Fruit fly (Drosophila melanogaster): ENCODE results near the gene edin.

The edin gene

dm6 chr3L:17529511-17530194 is 35.0 kb downstream of the edin start, which contains the start of the genes Edc3 and Nedd4:
Gene Edc3, minus strand, starts transcription at chr3L:17529861.
Gene Nedd4, plus strand, starts transcription at chr3L:17530081.
- TF ChIP-seq Pif1B (GFP tag; optimal IDR thresholded peaks at IDR 0.05) (no peak), CG13204 (GFP tag; optimal IDR thresholded peaks at IDR 0.05) (no peak), fd96Ca (GFP tag; IDR thresholded peaks at IDR 0.05) (no peak), D1 (tag; optimal IDR thresholded peaks at IDR 0.05) (no peak), CG8159 (tag; optimal IDR thresholded peaks at IDR 0.05) (no peak), CG4496 (GFP tag; IDR thresholded peaks at IDR 0.05) (no peak), CG9948 (tag; optimal IDR thresholded peaks at IDR 0.05) (no peak), EcR (GFP tag; optimal IDR thresholded peaks at IDR 0.05) (no peak), CG12605 (GFP tag; IDR thresholded peaks at IDR 0.05) (no peak), Pif1A (GFP tag; optimal IDR thresholded peaks at IDR 0.05) (no peak), CG32121 (GFP tag; IDR thresholded peaks at IDR 0.05) (no peak), CG15710 (tag; optimal IDR thresholded peaks at IDR 0.05) (no peak)

- TF ChIP-seq EcR (GFP tag; optimal IDR thresholded peaks at IDR 0.05), result peak; percentile 16
- peak; percentile 72 for TF ChIP-seq CG13204 (GFP tag; optimal IDR thresholded peaks at IDR 0.05)
- TF ChIP-seq CG8301 (tag; optimal IDR thresholded peaks at IDR 0.05), result no peak
These were observed 35.9 kb downstream of the edin start for dm6 chr3L:17530471-17531149.

dm6 chr3L:17531397-17531796 is 36.7 kb downstream of the edin start:
- no peak for TF ChIP-seq CG14655 (GFP tag; optimal IDR thresholded peaks at IDR 0.05)
- no peak for TF ChIP-seq D1 (tag; optimal IDR thresholded peaks at IDR 0.05)
- TF ChIP-seq CG12605 (GFP tag; IDR thresholded peaks at IDR 0.05), result no peak
- TF ChIP-seq gl (tag; optimal IDR thresholded peaks at IDR 0.05), result no peak
- no peak for TF ChIP-seq EcR (GFP tag; optimal IDR thresholded peaks at IDR 0.05)
- TF ChIP-seq Pif1A (GFP tag; optimal IDR thresholded peaks at IDR 0.05), result no peak

- TF ChIP-seq Pif1B (GFP tag; optimal IDR thresholded peaks at IDR 0.05), result no peak
- no peak for TF ChIP-seq fd96Ca (GFP tag; IDR thresholded peaks at IDR 0.05)
- TF ChIP-seq CG9948 (tag; optimal IDR thresholded peaks at IDR 0.05), result no peak
- no peak for TF ChIP-seq CG12605 (GFP tag; IDR thresholded peaks at IDR 0.05)
- TF ChIP-seq rn (GFP tag; IDR thresholded peaks at IDR 0.05), result no peak
- no peak for TF ChIP-seq Ets98B (GFP tag; IDR thresholded peaks at IDR 0.05)
- no peak for TF ChIP-seq D1 (tag; optimal IDR thresholded peaks at IDR 0.05)
- no peak for TF ChIP-seq CG8301 (tag; optimal IDR thresholded peaks at IDR 0.05)
- TF ChIP-seq CG13204 (GFP tag; optimal IDR thresholded peaks at IDR 0.05), result no peak
- no peak for TF ChIP-seq gl (tag; optimal IDR thresholded peaks at IDR 0.05)
- TF ChIP-seq CG4496 (GFP tag; IDR thresholded peaks at IDR 0.05), result no peak
- TF ChIP-seq CG14655 (GFP tag; optimal IDR thresholded peaks at IDR 0.05), result no peak
These were observed 37.5 kb downstream of the edin start for dm6 chr3L:17532197-17532596.

- peak; percentile 23 for TF ChIP-seq CG9948 (tag; optimal IDR thresholded peaks at IDR 0.05)
- no peak; the same call in 1 of the 3 replicates for TF ChIP-seq fd96Ca (GFP tag; IDR thresholded peaks at IDR 0.05)
- no peak; the same call in 1 of the 2 replicates for TF ChIP-seq CG32121 (GFP tag; IDR thresholded peaks at IDR 0.05)
- no peak for TF ChIP-seq CG34367 (tag; optimal IDR thresholded peaks at IDR 0.05)
- peak; percentile 36 for TF ChIP-seq CG8159 (tag; optimal IDR thresholded peaks at IDR 0.05)
- no peak for TF ChIP-seq gl (tag; optimal IDR thresholded peaks at IDR 0.05)
- TF ChIP-seq CG4496 (GFP tag; IDR thresholded peaks at IDR 0.05), result no peak
- no peak for TF ChIP-seq CG10348 (GFP tag; IDR thresholded peaks at IDR 0.05)
- TF ChIP-seq CG14655 (GFP tag; optimal IDR thresholded peaks at IDR 0.05), result no peak
- TF ChIP-seq CG15710 (tag; optimal IDR thresholded peaks at IDR 0.05), result peak; percentile 50
- peak; percentile 43 for TF ChIP-seq CG13204 (GFP tag; optimal IDR thresholded peaks at IDR 0.05)
- TF ChIP-seq Pif1A (GFP tag; optimal IDR thresholded peaks at IDR 0.05), result peak; percentile 21
- peak; percentile 26 for TF ChIP-seq Snoo (tag; optimal IDR thresholded peaks at IDR 0.05)
- peak; percentile 86 for TF ChIP-seq CG12605 (GFP tag; IDR thresholded peaks at IDR 0.05)
- TF ChIP-seq CG8301 (tag; optimal IDR thresholded peaks at IDR 0.05), result no peak
- no peak for TF ChIP-seq D1 (tag; optimal IDR thresholded peaks at IDR 0.05)
- TF ChIP-seq EcR (GFP tag; optimal IDR thresholded peaks at IDR 0.05), result peak; percentile 15
- no peak for TF ChIP-seq rn (GFP tag; IDR thresholded peaks at IDR 0.05)
- TF ChIP-seq Ets98B (GFP tag; IDR thresholded peaks at IDR 0.05), result peak; percentile 35; the same call in 1 of the 2 replicates
- no peak for TF ChIP-seq Pif1B (GFP tag; optimal IDR thresholded peaks at IDR 0.05)
- peak; percentile 24 for TF ChIP-seq CG17806 (tag; optimal IDR thresholded peaks at IDR 0.05)
These were observed 38.4 kb downstream of the edin start for dm6 chr3L:17532898-17533700.

- TF ChIP-seq rn (GFP tag; IDR thresholded peaks at IDR 0.05) (no peak), fd96Ca (GFP tag; IDR thresholded peaks at IDR 0.05) (no peak), CG8301 (tag; optimal IDR thresholded peaks at IDR 0.05) (no peak)
These were observed 39.1 kb downstream of the edin start for dm6 chr3L:17533745-17534144.
